Fruit fly (Drosophila melanogaster) whole organism, adult: ENCODE measurements around the gene CG10866.

ENCODE experiments used
- CG7101 ChIP-seq: fragments of 200-800 bp; sonication (Bioruptor generic); optimal IDR thresholded peaks from 2 replicates; lab custom pipeline; 2018; ENCODE audit warnings: missing biosample characterization, mild to moderate bottlenecking, missing genetic modification characterization, moderate library complexity
- Clk ChIP-seq: fragments of 200-800 bp; sonication (Bioruptor generic); optimal IDR thresholded peaks from 2 replicates; lab custom pipeline; 2017; ENCODE audit warnings: missing biosample characterization, missing genetic modification characterization
- Crg-1 ChIP-seq: fragments of 200-800 bp; sonication (Bioruptor generic); optimal IDR thresholded peaks from 2 replicates; lab custom pipeline; 2016; ENCODE audit warnings: missing biosample characterization, missing genetic modification characterization
- bab1 ChIP-seq: fragments of 200-800 bp; sonication (Bioruptor generic); optimal IDR thresholded peaks from 3 replicates; lab custom pipeline; 2019; ENCODE audit warnings: missing biosample characterization, mild to moderate bottlenecking, missing genetic modification characterization, moderate library complexity
- cic ChIP-seq: fragments of 200-800 bp; sonication (Bioruptor generic); optimal IDR thresholded peaks from 2 replicates; lab custom pipeline; 2017; ENCODE audit warnings: missing biosample characterization, mild to moderate bottlenecking, missing genetic modification characterization, moderate library complexity
- cnc ChIP-seq, 2 experiments: fragments of >200 bp; optimal IDR thresholded peaks; 2 replicates each; lab custom pipeline; 2017
- ovo ChIP-seq: fragments of 200-800 bp; sonication (Bioruptor generic); optimal IDR thresholded peaks from 2 replicates; lab custom pipeline; 2016; ENCODE audit warnings: missing biosample characterization, missing genetic modification characterization

dm6 chr3L:3894413-3894812, 43.4 kb downstream of the CG10866 start:
- TF ChIP-seq bab1 (GFP tag; lab: Kevin White, UChicago) (no peak), CG7101 (tag; lab: Kevin White, UChicago) (no peak), Crg-1 (GFP tag; lab: Kevin White, UChicago) (no peak), ovo (GFP tag; lab: Kevin White, UChicago) (no peak), Clk (GFP tag; lab: Kevin White, UChicago) (no peak), cic (GFP tag; lab: Kevin White, UChicago) (no peak), cnc (optimal IDR thresholded peaks at IDR 0.05; lab: Kevin White, UChicago) (no peak)
